ENCODE assay signal across 1 fruit fly cellular context in genomic region chr3L:3124519-3124918, dm6.
TF ChIP-seq lines count a peak whose summit lies in the region.

No protein-coding gene starts in this region.

TF ChIP-seq in whole organism, prepupa, 60 proteins besides CTCF, POLR2A, EP300 and RAD21 (continued from another document):
- TF ChIP-seq OdsH (GFP tag; optimal IDR thresholded peaks at IDR 0.05; lab: Kevin White, UChicago) (no peak), Sox15 (GFP tag; optimal IDR thresholded peaks at IDR 0.05; lab: Kevin White, UChicago) (no peak), CG6792 (GFP tag; optimal IDR thresholded peaks at IDR 0.05; lab: Kevin White, UChicago) (no peak), Hr38 (GFP tag; optimal IDR thresholded peaks at IDR 0.05; lab: Kevin White, UChicago) (no peak), spab (GFP tag; optimal IDR thresholded peaks at IDR 0.05; lab: Kevin White, UChicago) (no peak), salr (GFP tag; optimal IDR thresholded peaks at IDR 0.05; lab: Kevin White, UChicago) (no peak), CG4318 (GFP tag; optimal IDR thresholded peaks at IDR 0.05; lab: Kevin White, UChicago) (no peak)
TF ChIP-seq in whole organism, prepupa: peak in this region for 7.
